Fruit fly (Drosophila melanogaster) whole organism, embryonic: ENCODE measurements around the gene mRpL33.

Source experiments
- Antp ChIP-seq: fragments of 200-800 bp; sonication (Bioruptor generic); optimal IDR thresholded peaks from 3 replicates; lab custom pipeline; 2016; ENCODE audit warnings: missing biosample characterization, missing genetic modification characterization
- B-H1 ChIP-seq: fragments of 200-800 bp; sonication (Bioruptor generic); IDR thresholded peaks from 3 replicates; pipeline ENCODE4 v1.3.6; 2022; ENCODE audit warnings: missing biosample characterization, missing genetic modification characterization
- CG10147 ChIP-seq: fragments of 200-800 bp; sonication (Bioruptor generic); optimal IDR thresholded peaks from 2 replicates; lab custom pipeline; 2019; ENCODE audit warnings: missing biosample characterization, mild to moderate bottlenecking, missing genetic modification characterization, moderate library complexity
- CG10654 ChIP-seq: fragments of 200-800 bp; sonication (Bioruptor generic); optimal IDR thresholded peaks from 2 replicates; lab custom pipeline; 2016; ENCODE audit warnings: missing biosample characterization, missing genetic modification characterization
- CG11560 ChIP-seq: fragments of 200-800 bp; sonication (Bioruptor generic); IDR thresholded peaks from 3 replicates; pipeline ENCODE4 v1.3.6; 2022; ENCODE audit warnings: missing biosample characterization, missing genetic modification characterization
- CG12071 ChIP-seq: fragments of 200-800 bp; sonication (Bioruptor generic); optimal IDR thresholded peaks from 3 replicates; lab custom pipeline; 2018; ENCODE audit warnings: missing biosample characterization, mild to moderate bottlenecking, missing genetic modification characterization
- CG12299 ChIP-seq: fragments of 200-800 bp; sonication (Bioruptor generic); optimal IDR thresholded peaks from 2 replicates; lab custom pipeline; 2018; ENCODE audit warnings: missing biosample characterization, mild to moderate bottlenecking, missing genetic modification characterization
- CG12744 ChIP-seq: fragments of 200-800 bp; sonication (Bioruptor generic); optimal IDR thresholded peaks from 2 replicates; lab custom pipeline; 2016; ENCODE audit warnings: missing biosample characterization, missing genetic modification characterization
- CG14860 ChIP-seq: fragments of 200-800 bp; sonication (Bioruptor generic); IDR thresholded peaks from 3 replicates; pipeline ENCODE4 v1.3.6; 2022; ENCODE audit warnings: missing biosample characterization, missing genetic modification characterization; ENCODE audit not compliant: partially characterized antibody
- CG14965 ChIP-seq: fragments of 200-800 bp; sonication (Bioruptor generic); optimal IDR thresholded peaks from 2 replicates; lab custom pipeline; 2016; ENCODE audit warnings: missing biosample characterization, missing genetic modification characterization, borderline replicate concordance
- CG15479 ChIP-seq: fragments of 200-800 bp; sonication (Bioruptor generic); optimal IDR thresholded peaks from 3 replicates; lab custom pipeline; 2019; ENCODE audit warnings: missing biosample characterization, mild to moderate bottlenecking, missing genetic modification characterization, moderate library complexity
- CG15696 ChIP-seq: fragments of 200-800 bp; sonication (Bioruptor generic); optimal IDR thresholded peaks from 2 replicates; lab custom pipeline; 2019; ENCODE audit warnings: missing biosample characterization, mild to moderate bottlenecking, missing genetic modification characterization, moderate library complexity
- CG16779 ChIP-seq: fragments of 200-800 bp; sonication (Bioruptor generic); IDR thresholded peaks from 2 replicates; pipeline ENCODE4 v1.3.6; 2022; ENCODE audit warnings: missing biosample characterization, missing genetic modification characterization
- CG16815 ChIP-seq: fragments of 200-800 bp; sonication (Bioruptor generic); optimal IDR thresholded peaks from 3 replicates; lab custom pipeline; 2017; ENCODE audit warnings: missing biosample characterization, mild to moderate bottlenecking, missing genetic modification characterization
- CG17829 ChIP-seq: fragments of 200-800 bp; optimal IDR thresholded peaks from 2 replicates; lab custom pipeline; 2019; ENCODE audit warnings: missing biosample characterization, mild to moderate bottlenecking, missing genetic modification characterization, moderate library complexity
- CG18619 ChIP-seq: fragments of 200-800 bp; sonication (Bioruptor generic); optimal IDR thresholded peaks from 3 replicates; lab custom pipeline; 2017; ENCODE audit warnings: missing biosample characterization, mild to moderate bottlenecking, missing genetic modification characterization
- CG2129 ChIP-seq: fragments of 200-800 bp; sonication (Bioruptor generic); IDR thresholded peaks from 2 replicates; pipeline ENCODE4 v1.3.6; 2022; ENCODE audit warnings: missing biosample characterization, missing genetic modification characterization; ENCODE audit not compliant: partially characterized antibody
- CG2202 ChIP-seq: fragments of 200-800 bp; sonication (Bioruptor generic); optimal IDR thresholded peaks from 2 replicates; lab custom pipeline; 2018; ENCODE audit warnings: missing biosample characterization, mild to moderate bottlenecking, missing genetic modification characterization
- CG31388 ChIP-seq: fragments of 200-800 bp; sonication (Bioruptor generic); optimal IDR thresholded peaks from 2 replicates; lab custom pipeline; 2016; ENCODE audit warnings: missing biosample characterization, missing genetic modification characterization
- CG3163 ChIP-seq: fragments of 200-800 bp; sonication (Bioruptor generic); optimal IDR thresholded peaks from 3 replicates; lab custom pipeline; 2016; ENCODE audit warnings: missing biosample characterization, missing genetic modification characterization
- CG42726 ChIP-seq: fragments of 200-800 bp; sonication (Bioruptor generic); IDR thresholded peaks from 2 replicates; pipeline ENCODE4 v1.3.6; 2022; ENCODE audit warnings: missing biosample characterization, missing genetic modification characterization; ENCODE audit not compliant: partially characterized antibody
- CG4707 ChIP-seq: fragments of 200-800 bp; sonication (Bioruptor generic); optimal IDR thresholded peaks from 2 replicates; lab custom pipeline; 2018; ENCODE audit warnings: missing biosample characterization, mild to moderate bottlenecking, missing genetic modification characterization, moderate library complexity
- CG7745 ChIP-seq: fragments of 200-800 bp; sonication (Bioruptor generic); optimal IDR thresholded peaks from 2 replicates; lab custom pipeline; 2018; ENCODE audit warnings: missing biosample characterization, mild to moderate bottlenecking, missing genetic modification characterization, moderate library complexity
- CG8765 ChIP-seq: fragments of 200-800 bp; sonication (Bioruptor generic); IDR thresholded peaks from 2 replicates; pipeline ENCODE4 v1.3.6; 2022; ENCODE audit warnings: missing biosample characterization, missing genetic modification characterization
- Camta ChIP-seq: fragments of 200-800 bp; sonication (Bioruptor generic); optimal IDR thresholded peaks from 2 replicates; lab custom pipeline; 2016; ENCODE audit warnings: missing biosample characterization, missing genetic modification characterization
- Dad ChIP-seq: fragments of 200-800 bp; sonication (Bioruptor generic); optimal IDR thresholded peaks from 3 replicates; lab custom pipeline; 2016; ENCODE audit warnings: missing biosample characterization, missing genetic modification characterization
- H2.0 ChIP-seq: fragments of 200-800 bp; sonication (Bioruptor generic); IDR thresholded peaks from 2 replicates; pipeline ENCODE4 v1.3.6; 2022; ENCODE audit warnings: missing biosample characterization, missing genetic modification characterization
- Hr3 ChIP-seq: fragments of 200-800 bp; sonication (Bioruptor generic); optimal IDR thresholded peaks from 3 replicates; lab custom pipeline; 2016; ENCODE audit warnings: missing biosample characterization, missing genetic modification characterization
- Lhr ChIP-seq: fragments of 200-800 bp; sonication (Bioruptor generic); optimal IDR thresholded peaks from 3 replicates; lab custom pipeline; 2017; ENCODE audit warnings: mild to moderate bottlenecking, missing biosample characterization, missing genetic modification reagents, missing genetic modification characterization
- Mrtf ChIP-seq: fragments of 200-800 bp; sonication (Bioruptor generic); IDR thresholded peaks from 3 replicates; pipeline ENCODE4 v1.3.6; 2022; ENCODE audit warnings: missing biosample characterization, missing genetic modification characterization
- Myb ChIP-seq: fragments of 200-800 bp; sonication (Bioruptor generic); optimal IDR thresholded peaks from 2 replicates; lab custom pipeline; 2016; ENCODE audit warnings: missing biosample characterization, missing genetic modification characterization
- NC2β ChIP-seq: fragments of 200-800 bp; sonication (Bioruptor generic); optimal IDR thresholded peaks from 2 replicates; lab custom pipeline; 2016; ENCODE audit warnings: missing biosample characterization, missing genetic modification characterization
- NK7.1 ChIP-seq: fragments of 200-800 bp; sonication (Bioruptor generic); optimal IDR thresholded peaks from 3 replicates; lab custom pipeline; 2016; ENCODE audit warnings: missing biosample characterization, missing genetic modification characterization
- Neu2 ChIP-seq: fragments of 200-800 bp; sonication (Bioruptor generic); optimal IDR thresholded peaks from 3 replicates; lab custom pipeline; 2016; ENCODE audit warnings: missing biosample characterization, missing genetic modification characterization, borderline replicate concordance
- Oaz ChIP-seq: fragments of 200-800 bp; sonication (Bioruptor generic); IDR thresholded peaks from 2 replicates; pipeline ENCODE4 v1.3.6; 2022; ENCODE audit warnings: missing biosample characterization, missing genetic modification characterization
- Ravus ChIP-seq: fragments of 200-800 bp; sonication (Bioruptor generic); IDR thresholded peaks from 2 replicates; pipeline ENCODE4 v1.3.6; 2022; ENCODE audit warnings: missing biosample characterization, missing genetic modification characterization
- Sox100B ChIP-seq: fragments of 200-800 bp; sonication (Bioruptor generic); optimal IDR thresholded peaks from 3 replicates; lab custom pipeline; 2018; ENCODE audit warnings: missing biosample characterization, mild to moderate bottlenecking, missing genetic modification characterization
- abd-A ChIP-seq: fragments of 200-800 bp; sonication (Bioruptor generic); optimal IDR thresholded peaks from 3 replicates; lab custom pipeline; 2019; ENCODE audit warnings: missing biosample characterization, mild to moderate bottlenecking, missing genetic modification characterization, moderate library complexity
- bigmax ChIP-seq: fragments of 200-800 bp; sonication (Bioruptor generic); optimal IDR thresholded peaks from 2 replicates; lab custom pipeline; 2018; ENCODE audit warnings: missing biosample characterization, mild to moderate bottlenecking, missing genetic modification characterization
- chif ChIP-seq, 2 experiments: fragments of 200-800 bp; sonication (Bioruptor generic); optimal IDR thresholded peaks; 3 replicates each; lab custom pipeline; 2016; ENCODE audit warnings: missing biosample characterization in 2 of 2, missing genetic modification characterization in 2 of 2
- dati ChIP-seq: fragments of 200-800 bp; sonication (Bioruptor generic); IDR thresholded peaks from 2 replicates; pipeline ENCODE4 v1.3.6; 2022; ENCODE audit warnings: missing biosample characterization, missing genetic modification characterization
- dimm ChIP-seq: fragments of 200-800 bp; sonication (Bioruptor generic); IDR thresholded peaks from 2 replicates; pipeline ENCODE4 v1.3.6; 2022; ENCODE audit warnings: missing biosample characterization, missing genetic modification characterization
- kni ChIP-seq: fragments of 200-800 bp; sonication (Bioruptor generic); optimal IDR thresholded peaks from 3 replicates; lab custom pipeline; 2017; ENCODE audit warnings: mild to moderate bottlenecking, missing biosample characterization, missing genetic modification reagents, missing genetic modification characterization
- nmo ChIP-seq: fragments of 200-800 bp; sonication (Bioruptor generic); optimal IDR thresholded peaks from 2 replicates; lab custom pipeline; 2018; ENCODE audit warnings: missing biosample characterization, mild to moderate bottlenecking, missing genetic modification characterization, moderate library complexity
- psq ChIP-seq: fragments of 200-800 bp; sonication (Bioruptor generic); optimal IDR thresholded peaks from 2 replicates; lab custom pipeline; 2017; ENCODE audit warnings: missing biosample characterization, missing genetic modification characterization
- run ChIP-seq: fragments of 200-800 bp; sonication (Bioruptor generic); optimal IDR thresholded peaks from 3 replicates; lab custom pipeline; 2018; ENCODE audit warnings: missing biosample characterization, mild to moderate bottlenecking, missing genetic modification characterization
- sima ChIP-seq: fragments of 200-800 bp; sonication (Bioruptor generic); optimal IDR thresholded peaks from 2 replicates; lab custom pipeline; 2016; ENCODE audit warnings: missing biosample characterization, missing genetic modification characterization
- slp2 ChIP-seq: fragments of 200-800 bp; sonication (Bioruptor generic); optimal IDR thresholded peaks from 2 replicates; lab custom pipeline; 2016; ENCODE audit warnings: missing biosample characterization, missing genetic modification characterization
- stc ChIP-seq: fragments of 200-800 bp; sonication (Bioruptor generic); IDR thresholded peaks from 2 replicates; pipeline ENCODE4 v1.3.6; 2022; ENCODE audit warnings: missing biosample characterization, missing genetic modification characterization
- zfh1 ChIP-seq: fragments of 200-800 bp; sonication (Bioruptor generic); IDR thresholded peaks from 3 replicates; pipeline ENCODE4 v1.3.6; 2022; ENCODE audit warnings: missing biosample characterization, missing genetic modification characterization

The mRpL33 gene

DNA sequence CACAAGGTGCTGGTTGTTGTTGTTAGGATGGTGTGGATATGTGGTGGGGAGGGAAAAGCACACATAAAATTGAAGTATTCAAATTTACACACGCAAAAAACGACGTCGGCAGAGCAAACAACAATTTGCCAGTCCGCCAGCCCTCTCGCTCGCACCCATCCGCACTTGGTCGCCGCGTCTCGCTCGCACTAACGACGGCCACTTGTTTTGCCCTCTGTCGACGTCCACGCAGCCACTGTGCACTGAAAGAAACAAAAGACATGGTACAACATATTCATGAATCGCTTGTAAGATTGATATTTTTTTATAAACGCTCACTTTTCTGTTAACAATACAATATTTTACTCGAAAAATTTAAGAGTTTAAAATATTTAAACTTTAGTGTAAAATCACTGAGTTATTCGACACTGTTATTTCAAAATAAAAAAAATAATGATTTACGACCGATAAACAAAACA lies 1.9 kb upstream of the mRpL33 start (continued):
- TF ChIP-seq CG2129 (GFP tag; lab: Robert Waterston, UW) (no peak), Neu2 (GFP tag; lab: Kevin White, UChicago) (no peak), sima (GFP tag; lab: Kevin White, UChicago) (no peak), CG18619 (peak; percentile 66), slp2 (GFP tag; lab: Kevin White, UChicago) (peak; percentile 27), CG12299 (peak; percentile 27), CG10654 (GFP tag; lab: Kevin White, UChicago) (peak; percentile 32), Camta (GFP tag; lab: Kevin White, UChicago) (peak; percentile 19), Mrtf (GFP tag; lab: Robert Waterston, UW) (peak; percentile 21; the same call in 1 of the 3 replicates), CG17829 (peak; percentile 28), run (tag; lab: Kevin White, UChicago) (no peak), Ravus (GFP tag; lab: Robert Waterston, UW) (no peak), CG3163 (no peak), CG15479 (GFP tag; lab: Kevin White, UChicago) (no peak), abd-A (peak; percentile 52), NK7.1 (GFP tag; lab: Kevin White, UChicago) (no peak), zfh1 (GFP tag; lab: Robert Waterston, UW) (peak; percentile 22; the same call in 1 of the 3 replicates), CG42726 (GFP tag; lab: Robert Waterston, UW) (no peak), CG11560 (0 out of 3 replicates have a peak, but pooled peaks have one; percentile 38), nmo (GFP tag; lab: Kevin White, UChicago) (peak; percentile 70), dimm (GFP tag; lab: Robert Waterston, UW) (0 out of 2 replicates have a peak, but pooled peaks have one; percentile 8), Sox100B (GFP tag; lab: Kevin White, UChicago) (peak; percentile 59), CG8765 (GFP tag; lab: Robert Waterston, UW) (no peak), CG15696 (tag; lab: Kevin White, UChicago) (no peak), CG12071 (GFP tag; lab: Kevin White, UChicago) (peak; percentile 18), CG7745 (tag; lab: Kevin White, UChicago) (no peak), stc (GFP tag; lab: Robert Waterston, UW) (peak; percentile 30; the same call in 1 of the 2 replicates), CG2202 (tag; lab: Kevin White, UChicago) (no peak), CG12744 (GFP tag; lab: Kevin White, UChicago) (no peak), Dad (GFP tag; lab: Kevin White, UChicago) (peak; percentile 12), Lhr (no peak), Oaz (GFP tag; lab: Robert Waterston, UW) (no peak), Antp (GFP tag; lab: Kevin White, UChicago) (no peak), psq (no peak), CG14860 (GFP tag; lab: Robert Waterston, UW) (no peak), Myb (peak; percentile 19), NC2β (no peak), CG16779 (GFP tag; lab: Robert Waterston, UW) (0 out of 2 replicates have a peak, but pooled peaks have one; percentile 23), CG16815 (GFP tag; lab: Kevin White, UChicago) (peak; percentile 36), chif (GFP tag; optimal IDR thresholded peaks at IDR 0.05; lab: Kevin White, UChicago) (peak in 1 of 2 experiments; percentile 34), B-H1 (GFP tag; lab: Robert Waterston, UW) (peak; percentile 27; the same call in 2 of the 3 replicates), H2.0 (GFP tag; lab: Robert Waterston, UW) (no peak; the same call in 1 of the 2 replicates), CG14965 (GFP tag; lab: Kevin White, UChicago) (no peak), dati (GFP tag; lab: Robert Waterston, UW) (no peak), Hr3 (GFP tag; lab: Kevin White, UChicago) (peak; percentile 47), CG31388 (GFP tag; lab: Kevin White, UChicago) (no peak), CG10147 (peak; percentile 66), kni (no peak), bigmax (GFP tag; lab: Kevin White, UChicago) (no peak), CG4707 (no peak)
